Fruit fly (Drosophila melanogaster): ENCODE results near the gene Septin1.

- no peak for TF ChIP-seq EcR (GFP tag; optimal IDR thresholded peaks at IDR 0.05)
- no peak for TF ChIP-seq CG8478 (optimal IDR thresholded peaks at IDR 0.05)
- no peak for TF ChIP-seq psq (optimal IDR thresholded peaks at IDR 0.05)
- TF ChIP-seq Dll (optimal IDR thresholded peaks at IDR 0.05) = no peak
- TF ChIP-seq pan (optimal IDR thresholded peaks at IDR 0.05) = no peak
- no peak for TF ChIP-seq usp (GFP tag; optimal IDR thresholded peaks at IDR 0.05)
Observed at dm6 chrX:21349800-21350309, 8.2 kb upstream of the Septin1 start, which contains the start of the genes peng and sol.

All from whole organism.